Fruit fly (Drosophila melanogaster): ENCODE results near the gene msd5.

dm6 chr3L:1313039-1313766, 19.7 kb downstream of the msd5 start, which contains the start of the genes sturkopf and Herc4:
- TF ChIP-seq CG17385 (GFP tag; optimal IDR thresholded peaks at IDR 0.05) (peak; percentile 68), Poxn (GFP tag; IDR thresholded peaks at IDR 0.05) (peak; percentile 42; the same call in 1 of the 2 replicates)

All from whole organism, embryonic.